Worm (Caenorhabditis elegans): Measurements from ENCODE around the gene C01F1.6.

- TF ChIP-seq nhr-12 (tag; optimal IDR thresholded peaks at IDR 0.05): no peak
- TF ChIP-seq pha-4 (tag; optimal IDR thresholded peaks at IDR 0.05): no peak
These were observed 12.3 kb downstream of the C01F1.6 start, which contains the start of gene npr-42 for ce11 chrII:4275637-4276252.
